Fruit fly (Drosophila melanogaster) whole organism, embryonic: ENCODE results near the gene CG5171.
A peak's percentile ranks its signal among the peaks of the same experiment; 100 is the strongest.

Source experiments
- Aef1 ChIP-seq: fragments of 200-800 bp; sonication (Bioruptor generic); IDR thresholded peaks from 3 replicates; pipeline ENCODE4 v1.3.6; 2022; ENCODE audit warnings: missing biosample characterization, missing genetic modification characterization
- CG10267 ChIP-seq: fragments of 200-800 bp; sonication (Bioruptor generic); optimal IDR thresholded peaks from 2 replicates; lab custom pipeline; 2018; ENCODE audit warnings: missing biosample characterization, mild to moderate bottlenecking, missing genetic modification characterization, moderate library complexity
- CG10543 ChIP-seq: fragments of 200-800 bp; sonication (Bioruptor generic); optimal IDR thresholded peaks from 3 replicates; lab custom pipeline; 2017; ENCODE audit warnings: missing biosample characterization, mild to moderate bottlenecking, missing genetic modification characterization, moderate library complexity
- CG11085 ChIP-seq: fragments of 200-800 bp; sonication (Bioruptor generic); IDR thresholded peaks from 2 replicates; pipeline ENCODE4 v1.3.6; 2022; ENCODE audit warnings: missing biosample characterization, missing genetic modification characterization
- CG15269 ChIP-seq: fragments of 200-800 bp; sonication (Bioruptor generic); optimal IDR thresholded peaks from 2 replicates; lab custom pipeline; 2018; ENCODE audit warnings: missing biosample characterization, mild to moderate bottlenecking, missing genetic modification characterization, moderate library complexity
- CG15479 ChIP-seq: fragments of 200-800 bp; sonication (Bioruptor generic); optimal IDR thresholded peaks from 3 replicates; lab custom pipeline; 2019; ENCODE audit warnings: missing biosample characterization, mild to moderate bottlenecking, missing genetic modification characterization, moderate library complexity
- CG18619 ChIP-seq: fragments of 200-800 bp; sonication (Bioruptor generic); optimal IDR thresholded peaks from 3 replicates; lab custom pipeline; 2017; ENCODE audit warnings: missing biosample characterization, mild to moderate bottlenecking, missing genetic modification characterization
- CG2120 ChIP-seq: fragments of 200-800 bp; sonication (Bioruptor generic); optimal IDR thresholded peaks from 3 replicates; lab custom pipeline; 2016; ENCODE audit warnings: missing biosample characterization, missing genetic modification characterization
- CG30403 ChIP-seq: fragments of 200-800 bp; sonication (Bioruptor generic); optimal IDR thresholded peaks from 3 replicates; lab custom pipeline; 2016; ENCODE audit warnings: missing biosample characterization, missing genetic modification characterization
- CG3163 ChIP-seq: fragments of 200-800 bp; sonication (Bioruptor generic); optimal IDR thresholded peaks from 3 replicates; lab custom pipeline; 2016; ENCODE audit warnings: missing biosample characterization, missing genetic modification characterization
- CG32532 ChIP-seq: fragments of 200-800 bp; sonication (Bioruptor generic); IDR thresholded peaks from 2 replicates; pipeline ENCODE4 v1.3.6; 2022; ENCODE audit warnings: missing biosample characterization, missing genetic modification characterization
- CG32767 ChIP-seq: fragments of 200-800 bp; sonication (Bioruptor generic); IDR thresholded peaks from 2 replicates; pipeline ENCODE4 v1.3.6; 2022; ENCODE audit warnings: missing biosample characterization, missing genetic modification characterization
- CG33557 ChIP-seq: fragments of 200-800 bp; sonication (Bioruptor generic); optimal IDR thresholded peaks from 2 replicates; lab custom pipeline; 2019; ENCODE audit warnings: missing biosample characterization, mild to moderate bottlenecking, missing genetic modification characterization, moderate library complexity
- CG3726 ChIP-seq: fragments of 200-800 bp; sonication (Bioruptor generic); IDR thresholded peaks from 3 replicates; pipeline ENCODE4, ENCODE4 v1.3.6; 2022; ENCODE audit warnings: missing biosample characterization, missing genetic modification characterization
- CG3995 ChIP-seq: fragments of 200-800 bp; sonication (Bioruptor generic); optimal IDR thresholded peaks from 3 replicates; lab custom pipeline; 2016; ENCODE audit warnings: missing biosample characterization, missing genetic modification characterization
- CG4404 ChIP-seq: fragments of 200-800 bp; sonication (Bioruptor generic); IDR thresholded peaks from 2 replicates; pipeline ENCODE4 v1.3.6; 2022; ENCODE audit warnings: missing biosample characterization, missing genetic modification characterization
- Dfd ChIP-seq, 2 experiments: fragments of >200 bp; optimal IDR thresholded peaks; 2 replicates each; lab custom pipeline; 2017; ENCODE audit warnings: missing biosample characterization in 2 of 2, missing genetic modification characterization in 2 of 2
- Doc2 ChIP-seq: fragments of 200-800 bp; sonication (Bioruptor generic); IDR thresholded peaks from 2 replicates; pipeline ENCODE4 v1.3.6; 2022; ENCODE audit warnings: missing biosample characterization, missing genetic modification characterization
- E2f1 ChIP-seq: fragments of 200-800 bp; sonication (Bioruptor generic); IDR thresholded peaks from 2 replicates; pipeline ENCODE4 v1.3.6; 2022; ENCODE audit warnings: missing biosample characterization, missing genetic modification characterization
- H15 ChIP-seq: fragments of 200-800 bp; sonication (Bioruptor generic); IDR thresholded peaks from 3 replicates; pipeline ENCODE4 v1.3.6; 2022; ENCODE audit warnings: missing biosample characterization, missing genetic modification characterization
- Hey ChIP-seq: fragments of 200-800 bp; sonication (Bioruptor generic); optimal IDR thresholded peaks from 3 replicates; lab custom pipeline; 2018; ENCODE audit warnings: missing biosample characterization, mild to moderate bottlenecking, missing genetic modification characterization
- Hr51 ChIP-seq, 2 experiments: fragments of 200-800 bp; sonication (Bioruptor generic); optimal IDR thresholded peaks; 2 replicates in 1 of 2; 3 replicates in 1 of 2; lab custom pipeline; 2016 to 2018; ENCODE audit warnings: missing biosample characterization in 2 of 2, missing genetic modification characterization in 2 of 2, mild to moderate bottlenecking in 1 of 2, moderate library complexity in 1 of 2
- Jarid2 ChIP-seq: fragments of 200-800 bp; sonication (Bioruptor generic); optimal IDR thresholded peaks from 3 replicates; lab custom pipeline; 2017; ENCODE audit warnings: mild to moderate bottlenecking, missing biosample characterization, missing genetic modification reagents, missing genetic modification characterization
- Mad ChIP-seq: fragments of 200-800 bp; sonication (Bioruptor generic); optimal IDR thresholded peaks from 2 replicates; lab custom pipeline; 2016; ENCODE audit warnings: missing biosample characterization, missing genetic modification characterization
- Mrtf ChIP-seq: fragments of 200-800 bp; sonication (Bioruptor generic); IDR thresholded peaks from 3 replicates; pipeline ENCODE4 v1.3.6; 2022; ENCODE audit warnings: missing biosample characterization, missing genetic modification characterization
- Opbp ChIP-seq: fragments of 200-800 bp; sonication (Bioruptor generic); IDR thresholded peaks from 3 replicates; pipeline ENCODE4 v1.3.6; 2022; ENCODE audit warnings: missing biosample characterization, missing genetic modification characterization; ENCODE audit not compliant: partially characterized antibody
- Pdp1 ChIP-seq, 2 experiments: fragments of 200-800 bp; sonication (Bioruptor generic); optimal IDR thresholded peaks; 3 replicates each; lab custom pipeline; 2016; ENCODE audit warnings: missing biosample characterization in 2 of 2, missing genetic modification characterization in 2 of 2, mild to moderate bottlenecking in 1 of 2, moderate library complexity in 1 of 2
- Sox102F ChIP-seq: fragments of 200-800 bp; sonication (Bioruptor generic); optimal IDR thresholded peaks from 2 replicates; lab custom pipeline; 2018; ENCODE audit warnings: missing biosample characterization, mild to moderate bottlenecking, missing genetic modification characterization, moderate library complexity
- bsh ChIP-seq, 2 experiments: fragments of 200-800 bp; sonication (Bioruptor generic); optimal IDR thresholded peaks; 2 replicates each; lab custom pipeline; 2017 to 2018; ENCODE audit warnings: mild to moderate bottlenecking in 2 of 2, missing biosample characterization in 2 of 2, missing genetic modification characterization in 2 of 2, moderate library complexity in 1 of 2
- chn ChIP-seq: fragments of 200-800 bp; sonication (Bioruptor generic); optimal IDR thresholded peaks from 2 replicates; lab custom pipeline; 2016; ENCODE audit warnings: missing biosample characterization, missing genetic modification characterization
- en ChIP-seq: fragments of 200-800 bp; sonication (Bioruptor generic); optimal IDR thresholded peaks from 2 replicates; lab custom pipeline; 2016; ENCODE audit warnings: missing biosample characterization, missing genetic modification characterization
- gem ChIP-seq: fragments of 200-800 bp; sonication (Bioruptor generic); optimal IDR thresholded peaks from 2 replicates; lab custom pipeline; 2019; ENCODE audit warnings: missing biosample characterization, mild to moderate bottlenecking, missing genetic modification characterization, moderate library complexity
- gfzf ChIP-seq: fragments of 200-800 bp; sonication (Bioruptor generic); optimal IDR thresholded peaks from 2 replicates; lab custom pipeline; 2016; ENCODE audit warnings: missing biosample characterization, mild to moderate bottlenecking, missing genetic modification characterization, moderate library complexity
- grn ChIP-seq: fragments of 200-800 bp; sonication (Bioruptor generic); optimal IDR thresholded peaks from 3 replicates; lab custom pipeline; 2017; ENCODE audit warnings: missing biosample characterization, missing genetic modification characterization
- lov ChIP-seq, 2 experiments: fragments of 200-800 bp in 1 of 2; fragments of >200 bp in 1 of 2; sonication (Bioruptor generic) in 1 of 2; IDR thresholded peaks in 1 of 2; optimal IDR thresholded peaks in 1 of 2; 2 replicates in 1 of 2; 3 replicates in 1 of 2; pipeline versions ENCODE4 v1.3.6 to Lab custom; 2017 to 2022; ENCODE audit warnings: missing biosample characterization in 1 of 2, missing genetic modification characterization in 1 of 2
- oc ChIP-seq: fragments of 200-800 bp; sonication (Bioruptor generic); optimal IDR thresholded peaks from 2 replicates; lab custom pipeline; 2018; ENCODE audit warnings: missing biosample characterization, mild to moderate bottlenecking, missing genetic modification characterization, moderate library complexity
- org-1 ChIP-seq: fragments of 200-800 bp; sonication (Bioruptor generic); optimal IDR thresholded peaks from 2 replicates; lab custom pipeline; 2017; ENCODE audit warnings: missing biosample characterization, missing genetic modification characterization
- p53 ChIP-seq: fragments of 200-800 bp; sonication (Bioruptor generic); optimal IDR thresholded peaks from 2 replicates; lab custom pipeline; 2016; ENCODE audit warnings: missing biosample characterization, missing genetic modification characterization
- row ChIP-seq: fragments of 200-800 bp; sonication (Bioruptor generic); IDR thresholded peaks from 3 replicates; pipeline ENCODE4 v1.3.6; 2022; ENCODE audit warnings: missing biosample characterization, missing genetic modification characterization
- sd ChIP-seq: fragments of 200-800 bp; sonication (Bioruptor generic); optimal IDR thresholded peaks from 3 replicates; lab custom pipeline; 2018; ENCODE audit warnings: missing biosample characterization, mild to moderate bottlenecking, missing genetic modification characterization, moderate library complexity
- sens ChIP-seq: fragments of 200-800 bp; sonication (Bioruptor generic); peaks from one replicate; lab custom pipeline; 2016; ENCODE audit warnings: missing biosample characterization, missing genetic modification characterization
- sisA ChIP-seq: fragments of 200-800 bp; sonication (Bioruptor generic); IDR thresholded peaks from 2 replicates; pipeline ENCODE4 v1.3.6; 2022; ENCODE audit warnings: missing biosample characterization, missing genetic modification characterization
- slp2 ChIP-seq: fragments of 200-800 bp; sonication (Bioruptor generic); optimal IDR thresholded peaks from 2 replicates; lab custom pipeline; 2016; ENCODE audit warnings: missing biosample characterization, missing genetic modification characterization
- tin ChIP-seq: fragments of 200-800 bp; sonication (Bioruptor generic); optimal IDR thresholded peaks from 3 replicates; lab custom pipeline; 2016; ENCODE audit warnings: missing biosample characterization, missing genetic modification characterization
- toy ChIP-seq: fragments of 200-800 bp; sonication (Bioruptor generic); IDR thresholded peaks from 2 replicates; pipeline ENCODE4 v1.3.6; 2022; ENCODE audit warnings: missing biosample characterization, missing genetic modification characterization
- ttk ChIP-seq: fragments of 200-800 bp; sonication (Bioruptor generic); IDR thresholded peaks from 2 replicates; pipeline ENCODE4 v2.1.2; 2022; ENCODE audit warnings: missing biosample characterization, missing genetic modification characterization
- twi ChIP-seq: fragments of 200-800 bp; optimal IDR thresholded peaks from 2 replicates; lab custom pipeline; 2019; ENCODE audit warnings: missing biosample characterization, mild to moderate bottlenecking, missing genetic modification characterization, moderate library complexity
- unpg ChIP-seq: fragments of 200-800 bp; sonication (Bioruptor generic); optimal IDR thresholded peaks from 3 replicates; lab custom pipeline; 2018; ENCODE audit warnings: missing biosample characterization, mild to moderate bottlenecking, missing genetic modification characterization, moderate library complexity
- vvl ChIP-seq: fragments of 200-800 bp; sonication (Bioruptor generic); IDR thresholded peaks from 2 replicates; pipeline ENCODE4 v1.3.6; 2022; ENCODE audit warnings: missing biosample characterization, missing genetic modification characterization
- wdn ChIP-seq: fragments of 200-800 bp; sonication (Bioruptor generic); IDR thresholded peaks from 2 replicates; pipeline ENCODE4 v1.3.6; 2022; ENCODE audit warnings: missing biosample characterization, missing genetic modification characterization
- wor ChIP-seq: fragments of 200-800 bp; sonication (Bioruptor generic); IDR thresholded peaks from 2 replicates; pipeline ENCODE4 v1.3.6; 2022; ENCODE audit warnings: missing biosample characterization, missing genetic modification characterization

Gene CG5171

DNA sequence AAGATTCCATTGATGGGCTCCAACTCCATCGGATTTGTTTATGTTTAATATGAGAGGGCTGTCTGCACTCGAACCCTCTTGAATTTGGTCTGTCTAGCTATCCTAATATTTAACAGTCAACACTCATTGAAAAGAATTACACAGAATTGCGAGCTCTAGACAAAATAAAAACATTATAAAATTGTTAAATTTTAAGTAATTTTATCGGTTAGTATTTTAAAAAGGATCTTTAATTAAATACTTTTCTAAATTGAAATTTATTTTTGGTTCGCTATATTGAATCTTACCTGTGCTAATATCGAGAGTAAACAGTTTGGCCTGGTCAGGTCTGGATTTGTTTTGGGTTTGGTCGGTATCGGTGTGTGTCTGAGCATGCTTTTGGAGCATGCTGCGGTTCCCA, 492 bp downstream of the CG5171 start (continued):
- TF ChIP-seq ttk (GFP tag; lab: Robert Waterston, UW) (peak; percentile 83), slp2 (GFP tag; lab: Kevin White, UChicago) (no peak), CG18619 (peak; percentile 39), row (GFP tag; lab: Robert Waterston, UW) (peak; percentile 87), Doc2 (GFP tag; lab: Robert Waterston, UW) (no peak), CG10267 (tag; lab: Kevin White, UChicago) (peak; percentile 66), en (no peak), Opbp (GFP tag; lab: Robert Waterston, UW) (no peak), toy (GFP tag; lab: Robert Waterston, UW) (peak; percentile 46; the same call in 1 of the 2 replicates), CG15479 (GFP tag; lab: Kevin White, UChicago) (no peak), p53 (GFP tag; lab: Kevin White, UChicago) (no peak), Pdp1 (GFP tag; optimal IDR thresholded peaks at IDR 0.05; lab: Kevin White, UChicago) (peak; percentile 23 to 62), sd (tag; lab: Kevin White, UChicago) (peak; percentile 14), twi (tag; lab: Kevin White, UChicago) (peak; percentile 57), gem (tag; lab: Kevin White, UChicago) (peak; percentile 80), gfzf (GFP tag; lab: Kevin White, UChicago) (no peak), Dfd (GFP tag; optimal IDR thresholded peaks at IDR 0.05; lab: Kevin White, UChicago) (no peak), CG3726 (GFP tag; lab: Robert Waterston, UW) (no peak), CG15269 (peak; percentile 78), tin (GFP tag; lab: Kevin White, UChicago) (peak; percentile 54), E2f1 (GFP tag; lab: Robert Waterston, UW) (peak; percentile 64), CG2120 (GFP tag; lab: Kevin White, UChicago) (peak; percentile 80), org-1 (GFP tag; lab: Kevin White, UChicago) (peak; percentile 27), sisA (GFP tag; lab: Robert Waterston, UW) (peak; percentile 75), Aef1 (GFP tag; lab: Robert Waterston, UW) (peak; percentile 82), chn (GFP tag; lab: Kevin White, UChicago) (peak; percentile 15), CG10543 (GFP tag; lab: Kevin White, UChicago) (peak; percentile 67), CG33557 (GFP tag; lab: Kevin White, UChicago) (peak; percentile 51), CG4404 (GFP tag; lab: Robert Waterston, UW) (peak; percentile 62; the same call in 1 of the 2 replicates), CG3163 (GFP tag; lab: Kevin White, UChicago) (no peak), H15 (GFP tag; lab: Robert Waterston, UW) (peak; percentile 66), wdn (GFP tag; lab: Robert Waterston, UW) (peak; percentile 68), wor (peak; percentile 61), lov (optimal IDR thresholded peaks at IDR 0.05; lab: Kevin White, UChicago) (no peak), lov (GFP tag; IDR thresholded peaks at IDR 0.05; lab: Robert Waterston, UW) (no peak), CG32767 (0 out of 2 replicates have a peak, but pooled peaks have one; percentile 37), CG3995 (GFP tag; lab: Kevin White, UChicago) (no peak), Sox102F (GFP tag; lab: Kevin White, UChicago) (peak; percentile 86), Jarid2 (no peak), Hr51 (GFP tag; optimal IDR thresholded peaks at IDR 0.05; lab: Kevin White, UChicago) (peak in 1 of 2 experiments; percentile 88), Hey (no peak), unpg (GFP tag; lab: Kevin White, UChicago) (peak; percentile 87), bsh (GFP tag; optimal IDR thresholded peaks at IDR 0.05; lab: Kevin White, UChicago) (peak in 1 of 2 experiments; percentile 76), CG11085 (GFP tag; lab: Robert Waterston, UW) (no peak), CG32532 (GFP tag; lab: Robert Waterston, UW) (peak; percentile 80), grn (GFP tag; lab: Kevin White, UChicago) (no peak), CG30403 (GFP tag; lab: Kevin White, UChicago) (peak; percentile 62), sens (GFP tag; lab: Kevin White, UChicago) (peak; percentile 91), vvl (peak; percentile 93), Mad (GFP tag; lab: Kevin White, UChicago) (peak; percentile 5), Mrtf (GFP tag; lab: Robert Waterston, UW) (peak; percentile 73; the same call in 1 of the 3 replicates), oc (peak; percentile 70)
